Fruit fly (Drosophila melanogaster) whole organism, embryonic: ENCODE results near the gene CHOp24.
A peak's percentile ranks its signal among the peaks of the same experiment; 100 is the strongest.

ENCODE experiments used
- Aef1 ChIP-seq: fragments of 200-800 bp; sonication (Bioruptor generic); IDR thresholded peaks from 3 replicates; pipeline ENCODE4 v1.3.6; 2022; ENCODE audit warnings: missing biosample characterization, missing genetic modification characterization
- BEAF-32 ChIP-seq: fragments of 200-800 bp; sonication (Bioruptor generic); optimal IDR thresholded peaks from 3 replicates; lab custom pipeline; 2017; ENCODE audit warnings: missing biosample characterization, missing genetic modification characterization, mild to moderate bottlenecking, moderate library complexity, missing genetic modification reagents
- CG11560 ChIP-seq: fragments of 200-800 bp; sonication (Bioruptor generic); IDR thresholded peaks from 3 replicates; pipeline ENCODE4 v1.3.6; 2022; ENCODE audit warnings: missing biosample characterization, missing genetic modification characterization
- CG14710 ChIP-seq: fragments of 200-800 bp; sonication (Bioruptor generic); optimal IDR thresholded peaks from 3 replicates; lab custom pipeline; 2019; ENCODE audit warnings: missing biosample characterization, mild to moderate bottlenecking, missing genetic modification characterization, moderate library complexity
- CG17359 ChIP-seq: fragments of 200-800 bp; sonication (Bioruptor generic); optimal IDR thresholded peaks from 3 replicates; lab custom pipeline; 2018; ENCODE audit warnings: missing biosample characterization, mild to moderate bottlenecking, missing genetic modification characterization, moderate library complexity
- CG17802 ChIP-seq: fragments of 200-800 bp; sonication (Bioruptor generic); optimal IDR thresholded peaks from 2 replicates; lab custom pipeline; 2018; ENCODE audit warnings: missing biosample characterization, mild to moderate bottlenecking, missing genetic modification characterization, moderate library complexity
- CG18476 ChIP-seq: fragments of 200-800 bp; sonication (Bioruptor generic); optimal IDR thresholded peaks from 2 replicates; lab custom pipeline; 2016; ENCODE audit warnings: missing biosample characterization, mild to moderate bottlenecking, missing genetic modification characterization
- CG2678 ChIP-seq: fragments of 200-800 bp; sonication (Bioruptor generic); optimal IDR thresholded peaks from 3 replicates; lab custom pipeline; 2019; ENCODE audit warnings: missing biosample characterization, mild to moderate bottlenecking, missing genetic modification characterization, moderate library complexity
- CG32772 ChIP-seq: fragments of 200-800 bp; sonication (Bioruptor generic); IDR thresholded peaks from 2 replicates; pipeline ENCODE4 v1.3.6; 2022; ENCODE audit warnings: missing biosample characterization, missing genetic modification characterization
- CG34422 ChIP-seq: fragments of 200-800 bp; sonication (Bioruptor generic); IDR thresholded peaks from 3 replicates; pipeline ENCODE4 v1.3.6; 2022; ENCODE audit warnings: missing biosample characterization, missing genetic modification characterization
- CG3726 ChIP-seq: fragments of 200-800 bp; sonication (Bioruptor generic); IDR thresholded peaks from 3 replicates; pipeline ENCODE4, ENCODE4 v1.3.6; 2022; ENCODE audit warnings: missing biosample characterization, missing genetic modification characterization
- CG3995 ChIP-seq: fragments of 200-800 bp; sonication (Bioruptor generic); optimal IDR thresholded peaks from 3 replicates; lab custom pipeline; 2016; ENCODE audit warnings: missing biosample characterization, missing genetic modification characterization
- CG4424 ChIP-seq: fragments of 200-800 bp; sonication (Bioruptor generic); optimal IDR thresholded peaks from 3 replicates; lab custom pipeline; 2016; ENCODE audit warnings: missing biosample characterization, missing genetic modification characterization
- CG4820 ChIP-seq: fragments of 200-800 bp; sonication (Bioruptor generic); optimal IDR thresholded peaks from 3 replicates; lab custom pipeline; 2016; ENCODE audit warnings: missing biosample characterization, missing genetic modification characterization
- CG8290 ChIP-seq, 3 experiments: fragments of 200-800 bp; sonication (Bioruptor generic); optimal IDR thresholded peaks; 2 replicates each; lab custom pipeline; 2016 to 2019; ENCODE audit warnings: missing biosample characterization in 3 of 3, missing genetic modification characterization in 3 of 3, mild to moderate bottlenecking in 2 of 3, moderate library complexity in 1 of 3
- CG8944 ChIP-seq: fragments of 200-800 bp; sonication (Bioruptor generic); optimal IDR thresholded peaks from 3 replicates; lab custom pipeline; 2016; ENCODE audit warnings: missing biosample characterization, missing genetic modification characterization
- CG9932 ChIP-seq: fragments of 200-800 bp; sonication (Bioruptor generic); IDR thresholded peaks from 2 replicates; pipeline ENCODE4 v1.3.6; 2022; ENCODE audit warnings: missing biosample characterization, missing genetic modification characterization
- Dek ChIP-seq: fragments of 200-800 bp; sonication (Bioruptor generic); optimal IDR thresholded peaks from 3 replicates; lab custom pipeline; 2019; ENCODE audit warnings: missing biosample characterization, mild to moderate bottlenecking, missing genetic modification characterization, moderate library complexity
- Dfd ChIP-seq, 2 experiments: fragments of >200 bp; optimal IDR thresholded peaks; 2 replicates each; lab custom pipeline; 2017; ENCODE audit warnings: missing biosample characterization in 2 of 2, missing genetic modification characterization in 2 of 2
- Hand ChIP-seq: fragments of 200-800 bp; sonication (Bioruptor generic); optimal IDR thresholded peaks from 2 replicates; lab custom pipeline; 2017; ENCODE audit warnings: mild to moderate bottlenecking, missing biosample characterization, missing genetic modification reagents, missing genetic modification characterization
- HmgZ ChIP-seq: fragments of 200-800 bp; sonication (Bioruptor generic); optimal IDR thresholded peaks from 2 replicates; lab custom pipeline; 2018; ENCODE audit warnings: missing biosample characterization, mild to moderate bottlenecking, missing genetic modification characterization
- Hr51 ChIP-seq, 2 experiments: fragments of 200-800 bp; sonication (Bioruptor generic); optimal IDR thresholded peaks; 2 replicates in 1 of 2; 3 replicates in 1 of 2; lab custom pipeline; 2016 to 2018; ENCODE audit warnings: missing biosample characterization in 2 of 2, missing genetic modification characterization in 2 of 2, mild to moderate bottlenecking in 1 of 2, moderate library complexity in 1 of 2
- Lim3 ChIP-seq: fragments of 200-800 bp; sonication (Bioruptor generic); IDR thresholded peaks from 2 replicates; pipeline ENCODE4 v1.3.6; 2022; ENCODE audit warnings: missing biosample characterization, missing genetic modification characterization
- Lpt ChIP-seq: fragments of >200 bp; optimal IDR thresholded peaks from 2 replicates; lab custom pipeline; 2018; ENCODE audit warnings: missing biosample characterization, missing genetic modification characterization
- Mes4 ChIP-seq: fragments of 200-800 bp; sonication (Bioruptor generic); optimal IDR thresholded peaks from 2 replicates; lab custom pipeline; 2016; ENCODE audit warnings: missing biosample characterization, missing genetic modification characterization
- Optix ChIP-seq: fragments of 200-800 bp; sonication (Bioruptor generic); IDR thresholded peaks from 3 replicates; pipeline ENCODE4 v1.3.6; 2022; ENCODE audit warnings: missing biosample characterization, missing genetic modification characterization
- Poxn ChIP-seq: fragments of 200-800 bp; sonication (Bioruptor generic); IDR thresholded peaks from 2 replicates; pipeline ENCODE4 v1.3.6; 2022; ENCODE audit warnings: missing biosample characterization, missing genetic modification characterization
- Sin3A ChIP-seq: fragments of >200 bp; optimal IDR thresholded peaks from 2 replicates; lab custom pipeline; 2018
- bowl ChIP-seq: fragments of 200-800 bp; sonication (Bioruptor generic); IDR thresholded peaks from 2 replicates; pipeline ENCODE4 v1.3.6; 2022; ENCODE audit warnings: missing biosample characterization, missing genetic modification characterization
- cad ChIP-seq: fragments of >200 bp; optimal IDR thresholded peaks from 2 replicates; lab custom pipeline; 2017; ENCODE audit warnings: missing biosample characterization, missing genetic modification characterization
- chm ChIP-seq: fragments of 200-800 bp; sonication (Bioruptor generic); IDR thresholded peaks from 2 replicates; pipeline ENCODE4 v1.3.6; 2022; ENCODE audit warnings: missing biosample characterization, missing genetic modification characterization
- dati ChIP-seq: fragments of 200-800 bp; sonication (Bioruptor generic); IDR thresholded peaks from 2 replicates; pipeline ENCODE4 v1.3.6; 2022; ENCODE audit warnings: missing biosample characterization, missing genetic modification characterization
- dmrt99B ChIP-seq: fragments of 200-800 bp; sonication (Bioruptor generic); optimal IDR thresholded peaks from 2 replicates; lab custom pipeline; 2018; ENCODE audit warnings: missing biosample characterization, mild to moderate bottlenecking, missing genetic modification characterization, moderate library complexity
- ems ChIP-seq: fragments of 200-800 bp; sonication (Bioruptor generic); optimal IDR thresholded peaks from 3 replicates; lab custom pipeline; 2016; ENCODE audit warnings: missing biosample characterization, missing genetic modification characterization
- eve ChIP-seq, 2 experiments: fragments of >200 bp; optimal IDR thresholded peaks; 2 replicates each; lab custom pipeline; 2017; ENCODE audit warnings: missing biosample characterization in 2 of 2, missing genetic modification characterization in 2 of 2
- fd64A ChIP-seq: fragments of 200-800 bp; sonication (Bioruptor generic); optimal IDR thresholded peaks from 3 replicates; lab custom pipeline; 2018; ENCODE audit warnings: missing biosample characterization, mild to moderate bottlenecking, missing genetic modification characterization
- lab ChIP-seq: fragments of 200-800 bp; sonication (Bioruptor generic); optimal IDR thresholded peaks from 3 replicates; lab custom pipeline; 2017; ENCODE audit warnings: missing biosample characterization, missing genetic modification characterization, mild to moderate bottlenecking, moderate library complexity, missing genetic modification reagents
- lbe ChIP-seq: fragments of 200-800 bp; sonication (Bioruptor generic); optimal IDR thresholded peaks from 2 replicates; lab custom pipeline; 2016; ENCODE audit warnings: missing biosample characterization, mild to moderate bottlenecking, missing genetic modification characterization
- lmd ChIP-seq: fragments of 200-800 bp; sonication (Bioruptor generic); IDR thresholded peaks from 2 replicates; pipeline ENCODE4 v1.3.6; 2022; ENCODE audit warnings: missing biosample characterization, missing genetic modification characterization
- nerfin-1 ChIP-seq: fragments of 200-800 bp; sonication (Bioruptor generic); optimal IDR thresholded peaks from 3 replicates; lab custom pipeline; 2019; ENCODE audit warnings: missing biosample characterization, mild to moderate bottlenecking, missing genetic modification characterization, moderate library complexity
- rib ChIP-seq: fragments of 200-800 bp; sonication (Bioruptor generic); IDR thresholded peaks from 2 replicates; pipeline ENCODE4 v1.3.6; 2022; ENCODE audit warnings: missing biosample characterization, missing genetic modification characterization
- twi ChIP-seq: fragments of 200-800 bp; optimal IDR thresholded peaks from 2 replicates; lab custom pipeline; 2019; ENCODE audit warnings: missing biosample characterization, mild to moderate bottlenecking, missing genetic modification characterization, moderate library complexity
- tx ChIP-seq: fragments of 200-800 bp; sonication (Bioruptor generic); optimal IDR thresholded peaks from 2 replicates; lab custom pipeline; 2016; ENCODE audit warnings: missing biosample characterization, missing genetic modification characterization

The CHOp24 gene

dm6 chrX:4540430-4540932 is at the start of gene CHOp24, which contains the start of gene rb (continued):
- TF ChIP-seq dmrt99B (tag; lab: Kevin White, UChicago) (no peak), CG17359 (tag; lab: Kevin White, UChicago) (peak; percentile 47), Hand (GFP tag; lab: Kevin White, UChicago) (no peak), CG11560 (tag; lab: Robert Waterston, UW) (no peak), ems (GFP tag; lab: Kevin White, UChicago) (no peak), lab (GFP tag; lab: Kevin White, UChicago) (no peak), Optix (GFP tag; lab: Robert Waterston, UW) (no peak), CG18476 (GFP tag; lab: Kevin White, UChicago) (no peak), CG14710 (tag; lab: Kevin White, UChicago) (peak; percentile 64), tx (GFP tag; lab: Kevin White, UChicago) (no peak), CG2678 (tag; lab: Kevin White, UChicago) (no peak), Poxn (GFP tag; lab: Robert Waterston, UW) (no peak), CG8944 (GFP tag; lab: Kevin White, UChicago) (no peak), CG4424 (no peak), chm (GFP tag; lab: Robert Waterston, UW) (no peak), CG32772 (GFP tag; lab: Robert Waterston, UW) (no peak), BEAF-32 (peak; percentile 92), CG3995 (peak; percentile 77), CG3726 (no peak), CG8290 (GFP tag; optimal IDR thresholded peaks at IDR 0.05; lab: Kevin White, UChicago) (peak; percentile 42), CG8290 (tag; optimal IDR thresholded peaks at IDR 0.05; lab: Kevin White, UChicago) (no peak), dati (no peak), twi (no peak), eve (GFP tag; optimal IDR thresholded peaks at IDR 0.05; lab: Kevin White, UChicago) (no peak), Lim3 (GFP tag; lab: Robert Waterston, UW) (no peak), cad (GFP tag; lab: Kevin White, UChicago) (no peak), CG17802 (tag; lab: Kevin White, UChicago) (no peak), Dfd (GFP tag; optimal IDR thresholded peaks at IDR 0.05; lab: Kevin White, UChicago) (no peak), bowl (no peak), Mes4 (GFP tag; lab: Kevin White, UChicago) (no peak), Dek (no peak), Aef1 (GFP tag; lab: Robert Waterston, UW) (no peak), CG4820 (GFP tag; lab: Kevin White, UChicago) (no peak), fd64A (no peak), CG34422 (GFP tag; lab: Robert Waterston, UW) (no peak), Hr51 (GFP tag; optimal IDR thresholded peaks at IDR 0.05; lab: Kevin White, UChicago) (no peak), Sin3A (lab: Kevin White, UChicago) (peak; percentile 81), nerfin-1 (tag; lab: Kevin White, UChicago) (peak; percentile 99), lmd (no peak; the same call in 1 of the 2 replicates), lbe (GFP tag; lab: Kevin White, UChicago) (no peak), Lpt (GFP tag; lab: Kevin White, UChicago) (no peak), HmgZ (tag; lab: Kevin White, UChicago) (no peak), rib (GFP tag; lab: Robert Waterston, UW) (no peak), CG9932 (GFP tag; lab: Robert Waterston, UW) (peak; percentile 52)
- TF ChIP-seq, all 482 proteins: peak for 111
